Fruit fly (Drosophila melanogaster): ENCODE measurements around the gene CG15880.

DNA sequence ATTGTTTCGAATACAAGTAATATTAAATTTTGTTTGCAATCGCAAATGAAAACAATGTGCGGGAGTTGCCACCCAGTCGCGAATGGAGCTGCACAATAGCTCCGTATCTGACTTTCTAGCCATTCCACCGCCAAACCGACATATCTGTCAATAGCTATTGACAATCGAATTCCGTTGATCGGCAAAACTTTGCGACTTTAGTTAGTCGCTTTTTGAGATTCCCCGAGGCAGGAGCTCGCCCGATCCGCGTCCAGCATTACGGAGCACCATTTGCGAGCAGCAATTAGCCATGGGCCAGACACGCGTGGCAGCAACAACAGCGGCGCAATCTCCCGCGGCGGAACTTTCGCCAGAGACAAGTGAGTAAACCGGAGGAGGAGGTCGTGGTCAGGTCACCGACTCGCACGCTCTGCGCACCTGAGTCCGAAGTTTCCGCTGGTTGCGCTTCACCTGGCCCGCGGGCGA, 34.9 kb upstream of the CG15880 start, which contains the start of the genes CG4291 and kraken:
- TF ChIP-seq CTCF (optimal IDR thresholded peaks at IDR 0.05) (peak in 1 of 2 experiments; percentile 39), CG8478 (optimal IDR thresholded peaks at IDR 0.05) (no peak)
